Fruit fly (Drosophila melanogaster) whole organism, larva: Measurements from ENCODE around the gene cav.

Experiments
- noc ChIP-seq: fragments of 200-800 bp; sonication (Bioruptor generic); optimal IDR thresholded peaks from 3 replicates; lab custom pipeline; 2019; ENCODE audit warnings: missing biosample characterization, mild to moderate bottlenecking, missing genetic modification characterization, moderate library complexity

Gene cav

dm6 chr3R:24221334-24222302, 715 bp downstream of the cav start, which contains the start of gene twin:
Gene twin, minus strand, starts transcription at chr3R:24221965.
- peak; percentile 14 for TF ChIP-seq noc (tag; lab: Kevin White, UChicago)

dm6 chr3R:24226744-24227143, 5.8 kb downstream of the cav start, which contains the start of the genes Spps and CG13609:
Gene Spps, minus strand, starts transcription at chr3R:24226934.
Gene CG13609, plus strand, starts transcription at chr3R:24227023.
- TF ChIP-seq noc (tag; lab: Kevin White, UChicago), result no peak

DNA sequence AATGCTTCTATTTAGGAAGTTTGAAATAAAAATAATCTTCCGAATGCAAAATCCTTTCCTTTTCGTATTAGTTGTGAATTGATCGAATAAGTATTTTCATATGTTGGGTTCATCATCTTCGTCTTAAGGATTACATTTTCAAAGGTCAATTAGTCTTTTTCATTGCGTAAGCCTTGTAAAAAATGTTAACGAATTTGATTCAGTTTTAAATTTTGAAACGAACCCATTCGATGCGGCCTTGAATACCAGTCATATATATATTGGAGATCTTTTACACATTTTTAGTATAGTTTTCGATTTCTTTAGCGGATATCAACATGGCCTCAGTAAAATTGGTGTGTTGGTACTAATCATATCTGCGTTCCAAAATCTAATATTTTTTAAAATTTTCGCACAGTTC, 7.8 kb downstream of the cav start, which contains the start of gene Acp95EF:
Gene Acp95EF (plus strand): TSS at position 301 of the 400 bp plus-strand sequence.
- TF ChIP-seq noc (tag; lab: Kevin White, UChicago), result no peak

DNA sequence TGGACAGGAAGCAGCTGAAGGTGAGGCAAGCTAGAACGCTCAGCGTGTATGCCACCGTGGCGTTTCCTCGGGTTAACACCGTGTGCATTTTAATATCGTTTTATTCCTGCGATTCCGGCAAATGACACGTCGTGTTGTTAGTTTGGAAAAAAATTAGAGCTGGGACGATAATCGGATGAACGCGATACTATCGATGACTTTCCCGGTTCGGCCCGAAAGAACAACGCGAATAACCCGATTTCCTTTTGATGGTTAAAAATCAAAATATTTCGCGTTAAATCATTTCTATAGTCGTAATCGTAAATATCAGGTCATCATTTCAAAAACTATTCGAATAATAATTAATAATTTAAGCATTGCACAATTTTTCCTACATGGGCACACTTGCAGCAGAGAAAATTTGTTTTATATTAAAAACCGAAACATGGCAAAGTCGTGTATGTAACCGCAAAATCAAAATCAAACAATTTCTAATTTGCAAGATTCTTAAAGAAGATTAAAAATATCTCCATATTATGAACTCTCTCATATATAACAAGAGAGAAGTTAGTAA, 9.0 kb downstream of the cav start, which contains the start of gene Spase22-23:
Gene Spase22-23 (minus strand): TSS at position 166 of the 553 bp plus-strand sequence.
- TF ChIP-seq noc (tag; lab: Kevin White, UChicago), result no peak

dm6 chr3R:24230423-24231205, 9.7 kb downstream of the cav start, which contains the start of gene mask:
Gene mask, plus strand, starts transcription at chr3R:24230562.
- peak; percentile 35 for TF ChIP-seq noc (tag; lab: Kevin White, UChicago)

DNA sequence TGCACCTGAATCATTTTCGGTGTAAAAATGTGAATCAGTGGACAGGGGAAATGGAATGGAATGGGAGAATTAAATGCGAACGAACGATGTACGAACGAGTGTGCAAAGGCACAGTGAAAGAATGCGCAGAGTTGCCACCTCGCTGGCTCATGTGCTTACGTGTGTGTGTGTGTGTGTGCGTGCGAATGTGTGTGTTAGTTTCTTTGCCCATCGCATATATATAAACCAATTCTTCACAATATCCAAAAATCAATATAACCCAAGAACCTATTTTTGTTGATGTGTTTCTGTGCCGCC, 10.3 kb downstream of the cav start:
- TF ChIP-seq noc (tag; lab: Kevin White, UChicago), result no peak

DNA sequence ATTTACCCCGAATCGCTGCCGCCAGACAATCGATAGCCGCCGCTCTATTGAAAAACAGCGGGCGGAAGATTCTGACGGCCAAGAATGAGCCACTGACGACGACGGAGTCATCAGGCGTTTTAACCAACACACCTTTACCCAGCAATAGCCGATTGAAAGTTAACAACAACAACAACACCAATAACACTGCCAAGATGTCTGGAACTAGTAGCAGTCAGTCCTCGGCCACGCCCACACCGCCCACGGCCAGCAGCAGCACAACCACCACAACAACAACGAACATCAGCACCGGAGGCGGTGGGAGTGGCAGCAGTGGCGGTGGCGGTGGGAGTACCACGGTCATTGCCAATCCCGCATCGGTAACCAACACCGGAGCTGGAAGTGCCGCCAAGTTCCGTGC, 11.0 kb downstream of the cav start:
- TF ChIP-seq noc (tag; lab: Kevin White, UChicago), result no peak

dm6 chr3R:24233366-24234161, 12.7 kb downstream of the cav start:
- TF ChIP-seq noc (tag; lab: Kevin White, UChicago), result peak; percentile 52

- TF ChIP-seq noc (tag; lab: Kevin White, UChicago), result no peak
Measured at dm6 chr3R:24234162-24234529, 13.2 kb downstream of the cav start.

DNA sequence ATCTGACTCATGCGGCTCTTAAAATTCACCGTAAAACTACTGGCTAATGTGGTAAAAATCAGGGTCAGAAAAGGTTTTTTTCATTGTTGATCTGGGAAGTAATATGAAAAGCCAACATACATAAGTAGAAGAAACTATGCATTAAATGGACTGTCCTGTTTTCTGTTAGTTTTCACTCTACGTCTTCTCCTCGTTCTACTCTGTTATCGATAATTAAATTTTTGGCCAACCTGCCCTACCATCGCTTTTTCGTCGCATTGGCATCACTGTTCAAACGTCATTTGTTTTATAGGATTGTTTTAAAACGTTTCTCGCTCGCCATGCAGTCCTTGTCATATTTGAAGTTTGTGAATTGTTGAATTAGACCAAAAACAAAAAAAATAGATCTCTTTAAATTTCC, 13.8 kb downstream of the cav start:
- TF ChIP-seq noc (tag; lab: Kevin White, UChicago), result no peak

dm6 chr3R:24252494-24252893, 31.6 kb downstream of the cav start, which contains the start of gene beta-PheRS:
Gene beta-PheRS, minus strand, starts transcription at chr3R:24252679.
- no peak for TF ChIP-seq noc (tag; lab: Kevin White, UChicago)

- TF ChIP-seq noc (tag; lab: Kevin White, UChicago), result no peak
Measured at dm6 chr3R:24258333-24258732, 37.4 kb downstream of the cav start.

- TF ChIP-seq noc (tag; lab: Kevin White, UChicago), result peak; percentile 98
Measured at dm6 chr3R:24259278-24260040, 38.6 kb downstream of the cav start.

- TF ChIP-seq noc (tag; lab: Kevin White, UChicago), result peak; percentile 20
Measured at dm6 chr3R:24260041-24260379, 39.1 kb downstream of the cav start.
